Worm (Caenorhabditis elegans) whole organism, mixed stage, embryonic: ENCODE results near the gene F26F2.10.

Experiments used
- ceh-83 ChIP-seq: fragments of 200-800 bp; sonication (Bioruptor generic); optimal IDR thresholded peaks from 2 replicates; lab custom pipeline; 2018; ENCODE audit warnings: mild to moderate bottlenecking, missing genetic modification characterization, missing compliant biosample characterization
- elt-3 ChIP-seq: fragments of 150-350 bp; optimal IDR thresholded peaks from 2 replicates; lab custom pipeline; 2014; ENCODE audit warnings: missing biosample characterization, missing genetic modification characterization
- hlh-1 ChIP-seq: fragments of 150-350 bp; optimal IDR thresholded peaks from 2 replicates; lab custom pipeline; 2014; ENCODE audit warnings: missing biosample characterization, missing genetic modification reagents, missing genetic modification characterization
- lin-13 ChIP-seq: fragments of 150-350 bp; optimal IDR thresholded peaks from 2 replicates; lab custom pipeline; 2014; ENCODE audit warnings: missing biosample characterization, missing genetic modification characterization
- lsy-2 ChIP-seq: fragments of 150-350 bp; optimal IDR thresholded peaks from 2 replicates; lab custom pipeline; 2014; ENCODE audit warnings: missing biosample characterization, missing genetic modification characterization
- mls-2 ChIP-seq: sonication (generic microtip); optimal IDR thresholded peaks from 2 replicates; lab custom pipeline; 2016; ENCODE audit warnings: mild to moderate bottlenecking, missing genetic modification characterization, moderate library complexity, missing compliant biosample characterization
- nhr-12 ChIP-seq: fragments of 150-350 bp; optimal IDR thresholded peaks from 2 replicates; lab custom pipeline; 2014; ENCODE audit warnings: missing biosample characterization, missing genetic modification characterization
- nhr-2 ChIP-seq: fragments of 150-350 bp; optimal IDR thresholded peaks from 2 replicates; lab custom pipeline; 2014; ENCODE audit warnings: missing biosample characterization, missing genetic modification characterization
- nhr-237 ChIP-seq: fragments of 150-350 bp; optimal IDR thresholded peaks from 2 replicates; lab custom pipeline; 2014; ENCODE audit warnings: missing biosample characterization, missing genetic modification characterization
- snpc-4 ChIP-seq: fragments of 150-350 bp; optimal IDR thresholded peaks from 2 replicates; lab custom pipeline; 2014; ENCODE audit warnings: missing biosample characterization, missing genetic modification characterization
- unc-62 ChIP-seq: fragments of 150-350 bp; optimal IDR thresholded peaks from 2 replicates; lab custom pipeline; 2014; ENCODE audit warnings: missing biosample characterization, missing genetic modification reagents, missing genetic modification characterization

DNA sequence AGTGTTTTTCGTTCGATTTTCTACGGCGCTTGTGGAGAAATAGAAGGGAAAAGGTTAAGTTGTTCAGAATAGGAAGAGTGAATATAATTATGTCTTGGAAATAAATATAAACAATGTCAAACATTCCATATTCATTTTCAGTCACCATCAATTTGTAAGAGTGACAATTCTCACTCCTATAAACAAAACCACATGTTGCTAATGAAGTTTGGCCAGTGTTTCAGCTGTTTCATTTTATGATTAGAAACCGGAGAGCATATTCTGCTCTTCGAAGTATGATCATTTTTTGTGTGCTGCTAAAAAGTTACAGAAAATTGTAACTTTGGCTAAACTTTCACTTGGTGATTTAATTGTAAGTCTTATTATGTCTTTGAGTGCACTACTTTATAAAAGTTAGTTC lies 39.5 kb downstream of the F26F2.10 start, which contains the start of gene Y38H6C.21:
- TF ChIP-seq nhr-12 (no peak), nhr-237 (tag; lab: Kevin White, UChicago) (no peak), lin-13 (tag; lab: Kevin White, UChicago) (no peak), lsy-2 (tag; lab: Kevin White, UChicago) (no peak), ceh-83 (GFP tag; lab: Kevin White, UChicago) (no peak), unc-62 (GFP tag; lab: Kevin White, UChicago) (no peak), hlh-1 (tag; lab: Kevin White, UChicago) (no peak), snpc-4 (no peak), elt-3 (tag; lab: Kevin White, UChicago) (no peak), nhr-2 (no peak), mls-2 (tag; lab: Kevin White, UChicago) (no peak)
